Worm (Caenorhabditis elegans): ENCODE data around the gene mlck-1.

Gene mlck-1

ce11 chrX:10069692-10070091 lies at the start of gene mlck-1:
mlck-1 (minus strand) TSS chrX:10069792.
- TF ChIP-seq Y22D7AL.16 (tag; optimal IDR thresholded peaks at IDR 0.05) (no peak), ceh-19 (GFP tag; optimal IDR thresholded peaks at IDR 0.05) (no peak), che-1 (tag; optimal IDR thresholded peaks at IDR 0.05) (no peak), pax-1 (tag; optimal IDR thresholded peaks at IDR 0.05) (no peak), sdc-2 (tag; optimal IDR thresholded peaks at IDR 0.05) (no peak), C08G9.2 (tag; optimal IDR thresholded peaks at IDR 0.05) (no peak), ceh-31 (tag; optimal IDR thresholded peaks at IDR 0.05) (no peak), lin-11 (tag; optimal IDR thresholded peaks at IDR 0.05) (no peak), elt-2 (tag; optimal IDR thresholded peaks at IDR 0.05) (no peak)

DNA sequence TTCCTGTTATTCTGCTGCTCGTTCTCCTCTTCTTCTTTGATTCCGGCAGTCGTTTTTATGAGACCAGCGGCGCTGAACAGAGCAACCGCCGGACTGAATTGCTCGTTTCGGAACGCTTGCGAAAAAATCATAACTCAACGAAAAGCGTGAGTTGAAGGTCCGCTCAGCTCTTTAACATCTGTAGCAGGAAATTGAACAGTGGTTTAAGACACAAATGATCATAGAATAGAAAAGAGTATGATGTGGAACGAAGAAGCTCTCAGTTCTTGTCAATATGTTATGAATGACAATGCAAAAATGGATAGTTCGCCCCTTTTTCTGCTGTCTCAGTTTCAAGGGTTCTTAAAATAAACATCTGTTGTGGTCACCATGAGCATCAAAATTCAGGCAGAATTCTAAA lies 44.1 kb upstream of the mlck-1 start:
- TF ChIP-seq nhr-232 (tag; optimal IDR thresholded peaks at IDR 0.05): no peak
- TF ChIP-seq ceh-18 (tag; optimal IDR thresholded peaks at IDR 0.05): no peak
- no peak for TF ChIP-seq nfya-1 (tag; optimal IDR thresholded peaks at IDR 0.05)
- no peak for TF ChIP-seq hlh-6 (tag; optimal IDR thresholded peaks at IDR 0.05)
- no peak for TF ChIP-seq tbx-7 (tag; optimal IDR thresholded peaks at IDR 0.05)
- TF ChIP-seq zip-5 (tag; optimal IDR thresholded peaks at IDR 0.05): no peak

- TF ChIP-seq C08G9.2 (tag; optimal IDR thresholded peaks at IDR 0.05) (no peak), fkh-10 (GFP tag; optimal IDR thresholded peaks at IDR 0.05) (no peak), zip-5 (tag; optimal IDR thresholded peaks at IDR 0.05) (no peak), odd-2 (tag; optimal IDR thresholded peaks at IDR 0.05) (no peak), lim-6 (tag; optimal IDR thresholded peaks at IDR 0.05) (no peak), mec-3 (tag; optimal IDR thresholded peaks at IDR 0.05; ENCODE audit: borderline replicate concordance) (no peak)
Measured at ce11 chrX:10095145-10095544, 25.6 kb upstream of the mlck-1 start, which contains the start of gene flp-2. flp-2 (minus strand) TSS chrX:10095245.

DNA sequence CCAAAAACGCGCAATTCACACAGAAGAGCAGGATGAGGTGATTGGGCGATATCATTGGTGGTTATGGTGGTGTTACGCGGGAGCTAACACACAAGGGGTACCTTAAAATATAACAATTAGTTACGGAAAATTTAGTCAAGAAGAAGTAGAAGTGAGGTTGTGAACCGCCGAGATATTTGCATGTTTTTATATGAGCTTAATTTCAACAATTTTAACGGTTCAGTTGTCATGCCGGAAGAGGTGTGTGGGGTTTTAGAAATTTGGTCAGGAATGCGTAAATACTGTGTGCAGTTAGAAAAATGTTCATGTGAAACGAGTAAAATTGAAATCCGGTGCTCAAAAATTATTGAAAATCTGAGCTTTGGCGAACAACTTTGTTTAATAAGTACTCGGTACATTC lies 23.3 kb upstream of the mlck-1 start, which contains the start of gene flp-3:
Gene flp-3 (minus strand): TSS at position 101 of the 400 bp plus-strand sequence.
- TF ChIP-seq ceh-31 (tag; optimal IDR thresholded peaks at IDR 0.05) (no peak), ceh-9 (tag; optimal IDR thresholded peaks at IDR 0.05) (no peak), ceh-14 (tag; optimal IDR thresholded peaks at IDR 0.05) (no peak), ceh-2 (tag; optimal IDR thresholded peaks at IDR 0.05) (no peak), C38D4.7 (GFP tag; optimal IDR thresholded peaks at IDR 0.05) (no peak), ceh-24 (tag; optimal IDR thresholded peaks at IDR 0.05) (no peak), fax-1 (tag; optimal IDR thresholded peaks at IDR 0.05) (no peak), nfya-1 (tag; optimal IDR thresholded peaks at IDR 0.05) (no peak), unc-3 (GFP tag; conservative IDR thresholded peaks at IDR 0.05) (no peak), unc-3 (tag; optimal IDR thresholded peaks at IDR 0.05) (no peak)

- no peak for TF ChIP-seq che-1 (tag; optimal IDR thresholded peaks at IDR 0.05)
- no peak for TF ChIP-seq gmeb-2 (tag; optimal IDR thresholded peaks at IDR 0.05)
Measured at ce11 chrX:10087866-10088265, 18.3 kb upstream of the mlck-1 start, which contains the start of gene flp-28. flp-28 (minus strand) TSS chrX:10087966.

DNA sequence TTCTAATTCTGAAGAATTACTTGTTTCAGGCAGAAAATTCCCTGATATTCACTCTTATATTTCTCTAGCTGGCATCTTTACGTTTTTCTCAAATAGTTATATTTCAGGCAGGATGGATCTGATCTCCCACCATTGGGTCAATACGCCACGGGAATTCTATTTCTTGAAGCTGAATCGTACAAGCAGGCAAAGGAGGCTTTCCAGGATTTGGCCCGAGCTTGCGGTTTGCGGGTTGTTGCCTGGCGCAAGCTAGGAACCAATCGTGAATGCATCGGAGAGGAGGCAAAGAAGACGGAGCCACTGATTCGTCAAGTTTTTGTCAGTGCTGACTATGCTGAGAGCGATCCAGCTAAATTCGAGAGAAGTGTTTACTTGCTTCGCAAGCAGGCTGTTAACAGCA lies 15.5 kb upstream of the mlck-1 start:
- no peak for TF ChIP-seq T23F11.4 (GFP tag; optimal IDR thresholded peaks at IDR 0.05)
- TF ChIP-seq fkh-10 (GFP tag; optimal IDR thresholded peaks at IDR 0.05): no peak
- TF ChIP-seq gmeb-2 (tag; optimal IDR thresholded peaks at IDR 0.05): no peak
- TF ChIP-seq zip-5 (tag; optimal IDR thresholded peaks at IDR 0.05): no peak
- TF ChIP-seq npax-4 (tag; optimal IDR thresholded peaks at IDR 0.05): no peak
- TF ChIP-seq fax-1 (tag; optimal IDR thresholded peaks at IDR 0.05): no peak
- TF ChIP-seq tbx-7 (tag; optimal IDR thresholded peaks at IDR 0.05): no peak
- no peak for TF ChIP-seq ama-1 (optimal IDR thresholded peaks at IDR 0.05)
- no peak for TF ChIP-seq pqm-1 (tag; optimal IDR thresholded peaks at IDR 0.05)
- no peak for TF ChIP-seq ceh-24 (tag; optimal IDR thresholded peaks at IDR 0.05)
- TF ChIP-seq hlh-15 (tag; optimal IDR thresholded peaks at IDR 0.05): no peak
- TF ChIP-seq C08G9.2 (tag; optimal IDR thresholded peaks at IDR 0.05): no peak
- TF ChIP-seq unc-86 (tag; optimal IDR thresholded peaks at IDR 0.05): no peak
- no peak for TF ChIP-seq rnt-1 (tag; optimal IDR thresholded peaks at IDR 0.05)
- TF ChIP-seq odd-2 (tag; optimal IDR thresholded peaks at IDR 0.05): no peak

Measured in whole organism, late embryonic.